Worm (Caenorhabditis elegans) whole organism, dauer: ENCODE results near the gene abcf-3.

Experiments used
- unc-62 ChIP-seq: sonication (generic microtip); optimal IDR thresholded peaks from 2 replicates; lab custom pipeline; 2017; ENCODE audit warnings: missing biosample characterization, missing genetic modification reagents, missing genetic modification characterization

The abcf-3 gene

ce11 chrIII:6173020-6173597 is at the start of gene abcf-3, which contains the start of gene F42A10.5:
abcf-3 (plus strand) TSS chrIII:6173403.
F42A10.5 (minus strand) TSS chrIII:6173477.
- no peak for TF ChIP-seq unc-62

- TF ChIP-seq unc-62: no peak
These were observed 49.6 kb upstream of the abcf-3 start for ce11 chrIII:6123647-6124046.

- TF ChIP-seq unc-62: no peak
These were observed 41.1 kb upstream of the abcf-3 start for ce11 chrIII:6132068-6132467.

- no peak for TF ChIP-seq unc-62
These were observed 39.1 kb upstream of the abcf-3 start for ce11 chrIII:6134111-6134510.

ce11 chrIII:6135211-6135610 is 38.0 kb upstream of the abcf-3 start:
- no peak for TF ChIP-seq unc-62

- TF ChIP-seq unc-62: no peak
These were observed 37.0 kb upstream of the abcf-3 start, which contains the start of gene mvk-1 for ce11 chrIII:6136178-6136577. mvk-1 (minus strand) TSS chrIII:6136278.

- TF ChIP-seq unc-62: no peak
These were observed 35.8 kb upstream of the abcf-3 start for ce11 chrIII:6137431-6137830.

ce11 chrIII:6138457-6138856 is 34.7 kb upstream of the abcf-3 start:
- TF ChIP-seq unc-62: no peak

ce11 chrIII:6139328-6139727 is 33.9 kb upstream of the abcf-3 start:
- TF ChIP-seq unc-62: no peak

ce11 chrIII:6139932-6140612 is 33.1 kb upstream of the abcf-3 start:
- no peak for TF ChIP-seq unc-62

ce11 chrIII:6140818-6141217 is 32.4 kb upstream of the abcf-3 start:
- TF ChIP-seq unc-62: no peak

ce11 chrIII:6141532-6141931 is 31.7 kb upstream of the abcf-3 start:
- TF ChIP-seq unc-62: no peak

- no peak for TF ChIP-seq unc-62
These were observed 28.7 kb upstream of the abcf-3 start for ce11 chrIII:6144390-6144962.

- TF ChIP-seq unc-62: no peak
These were observed 27.9 kb upstream of the abcf-3 start for ce11 chrIII:6145309-6145708.

- TF ChIP-seq unc-62: no peak
These were observed 27.3 kb upstream of the abcf-3 start, which contains the start of gene Y42G9A.3 for ce11 chrIII:6145896-6146295. Y42G9A.3 (plus strand) TSS chrIII:6146258.

- no peak for TF ChIP-seq unc-62
These were observed 26.4 kb upstream of the abcf-3 start for ce11 chrIII:6146797-6147196.

ce11 chrIII:6147903-6148302 is 25.3 kb upstream of the abcf-3 start, which contains the start of gene Y42G9A.2:
Y42G9A.2 (plus strand) TSS chrIII:6148186.
- no peak for TF ChIP-seq unc-62

- TF ChIP-seq unc-62: no peak
These were observed 24.5 kb upstream of the abcf-3 start for ce11 chrIII:6148684-6149083.
